Worm (Caenorhabditis elegans): ENCODE measurements around the gene der-2.

- TF ChIP-seq ets-4 (tag; optimal IDR thresholded peaks at IDR 0.05) (no peak), fkh-10 (GFP tag; optimal IDR thresholded peaks at IDR 0.05) (no peak), dmd-4 (tag; optimal IDR thresholded peaks at IDR 0.05; ENCODE audit: borderline replicate concordance) (no peak), rnt-1 (tag; optimal IDR thresholded peaks at IDR 0.05) (no peak), pha-2 (tag; optimal IDR thresholded peaks at IDR 0.05) (no peak), ceh-30 (tag; optimal IDR thresholded peaks at IDR 0.05) (no peak), ceh-34 (tag; optimal IDR thresholded peaks at IDR 0.05) (no peak), hlh-30 (tag; optimal IDR thresholded peaks at IDR 0.05; ENCODE audit: insufficient read depth) (no peak), pax-1 (tag; optimal IDR thresholded peaks at IDR 0.05) (no peak), nhr-11 (tag; optimal IDR thresholded peaks at IDR 0.05) (no peak), pqm-1 (tag; optimal IDR thresholded peaks at IDR 0.05) (no peak), pag-3 (tag; optimal IDR thresholded peaks at IDR 0.05; ENCODE audit: borderline replicate concordance) (no peak)
Measured at ce11 chrIII:7221103-7221502, 1.8 kb downstream of the der-2 start.

Data from whole organism, late embryonic.